Worm (Caenorhabditis elegans): ENCODE results near the gene slfl-5.

slfl-5 gene

ce11 chrV:12197748-12198147 lies 47.1 kb downstream of the slfl-5 start:
- TF ChIP-seq ztf-1 (GFP tag; conservative IDR thresholded peaks at IDR 0.05) (0 out of 2 replicates have a peak, but pooled peaks have one; percentile 44), snpc-4 (tag; optimal IDR thresholded peaks at IDR 0.05) (no peak), blmp-1 (tag; optimal IDR thresholded peaks at IDR 0.05; ENCODE audit: insufficient read depth) (no peak), lsy-2 (tag; optimal IDR thresholded peaks at IDR 0.05) (no peak)

- no peak for TF ChIP-seq aly-2 (tag; optimal IDR thresholded peaks at IDR 0.05)
- peak; percentile 18 for TF ChIP-seq nhr-129 (tag; optimal IDR thresholded peaks at IDR 0.05)
- no peak for TF ChIP-seq skn-1 (tag; optimal IDR thresholded peaks at IDR 0.05)
- no peak for TF ChIP-seq R02D3.7 (tag; optimal IDR thresholded peaks at IDR 0.05)
- no peak for TF ChIP-seq ztf-4 (tag; optimal IDR thresholded peaks at IDR 0.05)
- TF ChIP-seq mab-5 (tag; optimal IDR thresholded peaks at IDR 0.05), result no peak
- no peak for TF ChIP-seq sma-9 (GFP tag; optimal IDR thresholded peaks at IDR 0.05)
- no peak for TF ChIP-seq sma-9 (tag; optimal IDR thresholded peaks at IDR 0.05)
- no peak for TF ChIP-seq F13H6.1 (tag; optimal IDR thresholded peaks at IDR 0.05)
These were observed 48.2 kb downstream of the slfl-5 start for ce11 chrV:12196659-12197058.

ce11 chrV:12195845-12196244 lies 49.0 kb downstream of the slfl-5 start, which contains the start of gene ZK836.3:
Gene ZK836.3 (minus strand): TSS chrV:12195945.
- TF ChIP-seq gmeb-1 (tag; optimal IDR thresholded peaks at IDR 0.05) (no peak), nhr-6 (tag; optimal IDR thresholded peaks at IDR 0.05) (no peak), elt-3 (tag; optimal IDR thresholded peaks at IDR 0.05) (no peak), nhr-10 (tag; optimal IDR thresholded peaks at IDR 0.05) (no peak), Y55F3AM.14 (GFP tag; optimal IDR thresholded peaks at IDR 0.05) (no peak), nhr-77 (tag; optimal IDR thresholded peaks at IDR 0.05) (no peak), mbf-1 (tag; optimal IDR thresholded peaks at IDR 0.05) (no peak), nhr-12 (tag; optimal IDR thresholded peaks at IDR 0.05) (no peak), F13H6.1 (tag; optimal IDR thresholded peaks at IDR 0.05) (no peak), zag-1 (tag; optimal IDR thresholded peaks at IDR 0.05) (no peak), ZK546.5 (tag; optimal IDR thresholded peaks at IDR 0.05) (no peak), C34F6.9 (tag; optimal IDR thresholded peaks at IDR 0.05) (no peak), ceh-16 (tag; optimal IDR thresholded peaks at IDR 0.05) (no peak), ztf-11 (tag; optimal IDR thresholded peaks at IDR 0.05) (no peak), snpc-4 (tag; optimal IDR thresholded peaks at IDR 0.05) (no peak)

- TF ChIP-seq mab-5 (tag; optimal IDR thresholded peaks at IDR 0.05) (no peak), nhr-25 (tag; optimal IDR thresholded peaks at IDR 0.05) (peak; percentile 40), fos-1 (tag; optimal IDR thresholded peaks at IDR 0.05) (peak; percentile 10), R02D3.7 (tag; optimal IDR thresholded peaks at IDR 0.05) (no peak), nhr-21 (tag; optimal IDR thresholded peaks at IDR 0.05) (peak; percentile 6), egl-27 (tag; optimal IDR thresholded peaks at IDR 0.05) (no peak), snpc-4 (tag; optimal IDR thresholded peaks at IDR 0.05) (no peak), C34F6.9 (tag; optimal IDR thresholded peaks at IDR 0.05) (no peak), sma-9 (GFP tag; optimal IDR thresholded peaks at IDR 0.05) (no peak), sma-9 (tag; optimal IDR thresholded peaks at IDR 0.05) (no peak), gmeb-1 (tag; optimal IDR thresholded peaks at IDR 0.05) (no peak), lin-11 (tag; optimal IDR thresholded peaks at IDR 0.05) (no peak), ceh-82 (tag; optimal IDR thresholded peaks at IDR 0.05) (no peak), lsy-2 (tag; optimal IDR thresholded peaks at IDR 0.05) (peak in 1 of 2 experiments; percentile 13), lin-13 (GFP tag; optimal IDR thresholded peaks at IDR 0.05) (no peak), elt-1 (tag; optimal IDR thresholded peaks at IDR 0.05) (no peak), sma-3 (GFP tag; optimal IDR thresholded peaks at IDR 0.05) (peak; percentile 48), ceh-16 (tag; optimal IDR thresholded peaks at IDR 0.05) (peak; percentile 39)
These were observed 50.6 kb downstream of the slfl-5 start, which contains the start of gene ogdh-2 for ce11 chrV:12194275-12194674. Gene ogdh-2 (plus strand): TSS chrV:12194507.

ce11 chrV:12192129-12192528 lies 52.7 kb downstream of the slfl-5 start, which contains the start of gene rnp-1:
Gene rnp-1 (plus strand): TSS chrV:12192273.
- no peak for TF ChIP-seq blmp-1 (tag; optimal IDR thresholded peaks at IDR 0.05; ENCODE audit: insufficient read depth)
- TF ChIP-seq sma-9 (GFP tag; optimal IDR thresholded peaks at IDR 0.05), result no peak
- no peak for TF ChIP-seq sma-9 (tag; optimal IDR thresholded peaks at IDR 0.05)
- TF ChIP-seq Y55F3AM.14 (GFP tag; optimal IDR thresholded peaks at IDR 0.05), result no peak
- TF ChIP-seq nhr-77 (tag; optimal IDR thresholded peaks at IDR 0.05), result no peak
- no peak for TF ChIP-seq alr-1 (tag; optimal IDR thresholded peaks at IDR 0.05)
- TF ChIP-seq ztf-11 (tag; optimal IDR thresholded peaks at IDR 0.05), result no peak
- TF ChIP-seq gmeb-1 (tag; optimal IDR thresholded peaks at IDR 0.05), result no peak
- no peak for TF ChIP-seq mab-5 (tag; optimal IDR thresholded peaks at IDR 0.05)
- no peak for TF ChIP-seq unc-55 (GFP tag; optimal IDR thresholded peaks at IDR 0.05)
